Worm (Caenorhabditis elegans) whole organism, L4 larva: ENCODE results near the gene F52E10.4.

ENCODE experiments used
- D1046.2 ChIP-seq: fragments of 200-800 bp; sonication (Bioruptor generic); IDR thresholded peaks from 2 replicates; pipeline ENCODE4 v1.3.6; 2022; ENCODE audit warnings: missing genetic modification characterization, missing compliant biosample characterization
- F37D6.2 ChIP-seq: sonication (generic microtip); optimal IDR thresholded peaks from 2 replicates; lab custom pipeline; 2016; ENCODE audit warnings: mild to moderate bottlenecking, missing genetic modification characterization, missing compliant biosample characterization
- R02D3.7 ChIP-seq: fragments of 150-350 bp; sonication (generic microtip); optimal IDR thresholded peaks from 3 replicates; lab custom pipeline; 2014; ENCODE audit warnings: missing biosample characterization, missing genetic modification characterization
- Y48G9A.11 ChIP-seq: fragments of 200-800 bp; sonication (Bioruptor generic); IDR thresholded peaks from 2 replicates; pipeline ENCODE4 v1.3.6; 2022; ENCODE audit warnings: missing genetic modification reagents, missing genetic modification characterization, missing compliant biosample characterization
- Y75B8A.6 ChIP-seq: fragments of 200-800 bp; sonication (Bioruptor generic); IDR thresholded peaks from 2 replicates; pipeline ENCODE4 v1.3.6; 2022; ENCODE audit warnings: missing genetic modification reagents, missing genetic modification characterization, missing compliant biosample characterization
- ZK337.2 ChIP-seq: fragments of 200-800 bp; sonication (Bioruptor generic); IDR thresholded peaks from 2 replicates; pipeline ENCODE4 v1.3.6; 2022; ENCODE audit warnings: missing genetic modification reagents, missing genetic modification characterization, missing compliant biosample characterization
- aha-1 ChIP-seq: fragments of 150-350 bp; peaks from one replicate; lab custom pipeline; 2014; ENCODE audit warnings: missing biosample characterization, missing genetic modification characterization
- aly-2 ChIP-seq: sonication (generic microtip); optimal IDR thresholded peaks from 2 replicates; lab custom pipeline; 2018; ENCODE audit warnings: missing biosample characterization, missing genetic modification characterization
- ama-1 ChIP-seq: fragments of 150-350 bp; optimal IDR thresholded peaks from 2 replicates; lab custom pipeline; 2014; ENCODE audit warnings: inconsistent platforms, mixed read lengths
- arid-1 ChIP-seq: fragments of 200-800 bp; sonication (Bioruptor generic); conservative IDR thresholded peaks from 2 replicates; pipeline ENCODE4 v1.3.6; 2022; ENCODE audit warnings: missing genetic modification reagents, missing genetic modification characterization, missing compliant biosample characterization
- ceh-28 ChIP-seq: fragments of 150-350 bp; optimal IDR thresholded peaks from 2 replicates; lab custom pipeline; 2014; ENCODE audit warnings: missing biosample characterization, missing genetic modification reagents, missing genetic modification characterization
- ceh-44 ChIP-seq: fragments of 200-800 bp; sonication (Bioruptor generic); IDR thresholded peaks from 2 replicates; pipeline ENCODE4 v1.3.6; 2022; ENCODE audit warnings: missing genetic modification reagents, missing genetic modification characterization, missing compliant biosample characterization
- ceh-82 ChIP-seq: sonication (generic microtip); optimal IDR thresholded peaks from 2 replicates; lab custom pipeline; 2017; ENCODE audit warnings: missing biosample characterization, missing genetic modification characterization
- ctbp-1 ChIP-seq: fragments of 200-800 bp; sonication (Bioruptor generic); IDR thresholded peaks from 2 replicates; pipeline ENCODE4 v1.3.6; 2022; ENCODE audit warnings: missing genetic modification reagents, missing genetic modification characterization, missing compliant biosample characterization
- daf-12 ChIP-seq: fragments of 150-350 bp; optimal IDR thresholded peaks from 2 replicates; lab custom pipeline; 2014; ENCODE audit warnings: missing biosample characterization, missing genetic modification reagents, missing genetic modification characterization
- dmd-6 ChIP-seq: fragments of 200-800 bp; sonication (Bioruptor generic); IDR thresholded peaks from 2 replicates; pipeline ENCODE4 v1.3.6; 2022; ENCODE audit warnings: missing genetic modification reagents, missing genetic modification characterization, missing compliant biosample characterization
- dmd-8 ChIP-seq: fragments of 200-800 bp; sonication (Bioruptor generic); IDR thresholded peaks from 2 replicates; pipeline ENCODE4 v1.3.6; 2022; ENCODE audit warnings: missing genetic modification characterization, missing compliant biosample characterization
- dmd-9 ChIP-seq: fragments of 200-800 bp; sonication (Bioruptor generic); IDR thresholded peaks from 2 replicates; pipeline ENCODE4 v1.3.6; 2022; ENCODE audit warnings: missing genetic modification reagents, missing genetic modification characterization, missing compliant biosample characterization
- dve-1 ChIP-seq: sonication (generic microtip); optimal IDR thresholded peaks from 2 replicates; lab custom pipeline; 2017; ENCODE audit warnings: antibody characterized with exemption, mild to moderate bottlenecking, missing genetic modification characterization, missing compliant biosample characterization; ENCODE audit not compliant: insufficient read depth
- fkh-10 ChIP-seq: fragments of 150-350 bp; optimal IDR thresholded peaks from 2 replicates; lab custom pipeline; 2014; ENCODE audit warnings: missing biosample characterization, missing genetic modification reagents, missing genetic modification characterization
- hlh-11 ChIP-seq: fragments of 200-800 bp; sonication (Bioruptor generic); optimal IDR thresholded peaks from 2 replicates; lab custom pipeline; 2018; ENCODE audit warnings: mild to moderate bottlenecking, missing genetic modification characterization, missing compliant biosample characterization
- hlh-30 ChIP-seq: sonication (generic microtip); optimal IDR thresholded peaks from 2 replicates; lab custom pipeline; 2017; ENCODE audit warnings: antibody characterized with exemption, mild to moderate bottlenecking, missing genetic modification characterization, missing compliant biosample characterization; ENCODE audit not compliant: insufficient read depth
- hmg-1.1 ChIP-seq: fragments of 200-800 bp; sonication (Bioruptor generic); IDR thresholded peaks from 2 replicates; pipeline ENCODE4 v1.3.6; 2022; ENCODE audit warnings: missing genetic modification reagents, missing genetic modification characterization, missing compliant biosample characterization
- lin-1 ChIP-seq: fragments of 200-800 bp; sonication (Bioruptor generic); IDR thresholded peaks from 2 replicates; pipeline ENCODE4 v1.3.6; 2022; ENCODE audit warnings: missing genetic modification reagents, missing genetic modification characterization, missing compliant biosample characterization
- lin-13 ChIP-seq: fragments of 150-350 bp; optimal IDR thresholded peaks from 2 replicates; lab custom pipeline; 2014; ENCODE audit warnings: missing biosample characterization, missing genetic modification reagents, missing genetic modification characterization
- lin-29 ChIP-seq: fragments of 200-800 bp; sonication (Bioruptor generic); IDR thresholded peaks from 2 replicates; pipeline ENCODE4 v1.3.6; 2022; ENCODE audit warnings: missing genetic modification reagents, missing genetic modification characterization, missing compliant biosample characterization
- lin-38 ChIP-seq: fragments of 200-800 bp; sonication (Bioruptor generic); IDR thresholded peaks from 2 replicates; pipeline ENCODE4 v1.3.6; 2022; ENCODE audit warnings: missing genetic modification reagents, missing genetic modification characterization, missing compliant biosample characterization
- lsy-2 ChIP-seq, 2 experiments: fragments of 150-350 bp in 1 of 2; sonication (generic microtip) in 1 of 2; optimal IDR thresholded peaks; 2 replicates each; lab custom pipeline; 2014 to 2017; ENCODE audit warnings: missing biosample characterization in 2 of 2, missing genetic modification characterization in 2 of 2
- madf-5 ChIP-seq, 2 experiments: fragments of 200-800 bp; sonication (Bioruptor generic); IDR thresholded peaks; 2 replicates each; pipeline ENCODE4 v1.3.6; 2022; ENCODE audit warnings: missing compliant biosample characterization in 2 of 2, missing genetic modification characterization in 2 of 2
- madf-9 ChIP-seq: fragments of 200-800 bp; sonication (Bioruptor generic); conservative IDR thresholded peaks from 2 replicates; pipeline ENCODE4 v1.3.6; 2022; ENCODE audit warnings: missing genetic modification reagents, missing genetic modification characterization, missing compliant biosample characterization
- mdl-1 ChIP-seq, 2 experiments: fragments of 150-350 bp in 1 of 2; sonication (generic microtip) in 1 of 2; optimal IDR thresholded peaks; 2 replicates each; lab custom pipeline; 2014 to 2017; ENCODE audit warnings: missing biosample characterization in 2 of 2, missing genetic modification characterization in 2 of 2
- mdt-29 ChIP-seq: fragments of 200-800 bp; sonication (Bioruptor generic); IDR thresholded peaks from 2 replicates; pipeline ENCODE4 v1.3.6; 2022; ENCODE audit warnings: missing genetic modification reagents, missing genetic modification characterization, missing compliant biosample characterization
- mes-2 ChIP-seq: sonication (generic microtip); optimal IDR thresholded peaks from 2 replicates; lab custom pipeline; 2016; ENCODE audit warnings: missing genotype, mild to moderate bottlenecking, missing genetic modification characterization, missing compliant biosample characterization; ENCODE audit not compliant: poor library complexity, severe bottlenecking
- mxl-3 ChIP-seq: fragments of 200-800 bp; sonication (Bioruptor generic); optimal IDR thresholded peaks from 2 replicates; lab custom pipeline; 2018; ENCODE audit warnings: mild to moderate bottlenecking, missing genetic modification characterization, missing compliant biosample characterization
- nhr-10 ChIP-seq: fragments of 150-350 bp; optimal IDR thresholded peaks from 2 replicates; lab custom pipeline; 2014; ENCODE audit warnings: missing biosample characterization, missing genetic modification characterization
- nhr-102 ChIP-seq: sonication (generic microtip); optimal IDR thresholded peaks from 2 replicates; lab custom pipeline; 2016; ENCODE audit warnings: mild to moderate bottlenecking, missing genetic modification characterization, moderate library complexity, missing compliant biosample characterization
- nhr-11 ChIP-seq: fragments of 150-350 bp; optimal IDR thresholded peaks from 2 replicates; lab custom pipeline; 2014; ENCODE audit warnings: missing biosample characterization, missing genetic modification characterization
- nhr-111 ChIP-seq: fragments of 200-800 bp; sonication (Bioruptor generic); optimal IDR thresholded peaks from 2 replicates; lab custom pipeline; 2018; ENCODE audit warnings: mild to moderate bottlenecking, missing genetic modification characterization, missing compliant biosample characterization
- nhr-237 ChIP-seq: sonication (generic microtip); optimal IDR thresholded peaks from 2 replicates; lab custom pipeline; 2017; ENCODE audit warnings: missing biosample characterization, missing genetic modification characterization
- nhr-28 ChIP-seq: fragments of 150-350 bp; optimal IDR thresholded peaks from 2 replicates; lab custom pipeline; 2014; ENCODE audit warnings: missing biosample characterization, missing genetic modification characterization
- nhr-42 ChIP-seq: fragments of 200-800 bp; sonication (Bioruptor generic); IDR thresholded peaks from 2 replicates; pipeline ENCODE4 v1.3.6; 2022; ENCODE audit warnings: missing genetic modification characterization, missing compliant biosample characterization
- pha-4 ChIP-seq, 2 experiments: fragments of 150-350 bp in 1 of 2; fragments of 200-800 bp in 1 of 2; sonication (Bioruptor generic) in 1 of 2; IDR thresholded peaks in 1 of 2; optimal IDR thresholded peaks in 1 of 2; 2 replicates each; pipeline versions ENCODE4 v1.3.6 to Lab custom; 2014 to 2022; ENCODE audit warnings: missing genetic modification characterization in 2 of 2, missing genetic modification reagents in 2 of 2, missing biosample characterization in 1 of 2, missing compliant biosample characterization in 1 of 2
- pqm-1 ChIP-seq: sonication (generic microtip); optimal IDR thresholded peaks from 2 replicates; lab custom pipeline; 2017; ENCODE audit warnings: missing biosample characterization, missing genetic modification characterization
- snpc-1.2 ChIP-seq: fragments of 200-800 bp; sonication (Bioruptor generic); IDR thresholded peaks from 2 replicates; pipeline ENCODE4 v1.3.6; 2022; ENCODE audit warnings: missing genetic modification reagents, missing genetic modification characterization, missing compliant biosample characterization
- spr-1 ChIP-seq: sonication (generic microtip); optimal IDR thresholded peaks from 2 replicates; lab custom pipeline; 2016; ENCODE audit warnings: mild to moderate bottlenecking, missing genetic modification characterization, missing compliant biosample characterization
- unc-39 ChIP-seq: sonication (generic microtip); optimal IDR thresholded peaks from 2 replicates; lab custom pipeline; 2017; ENCODE audit warnings: missing biosample characterization, missing genetic modification characterization
- vab-7 ChIP-seq: fragments of 200-800 bp; sonication (Bioruptor generic); IDR thresholded peaks from 2 replicates; pipeline ENCODE4 v1.3.6; 2022; ENCODE audit warnings: missing genetic modification reagents, missing genetic modification characterization, missing compliant biosample characterization
- zag-1 ChIP-seq: fragments of 150-350 bp; optimal IDR thresholded peaks from 2 replicates; lab custom pipeline; 2014; ENCODE audit warnings: missing biosample characterization, missing genetic modification characterization
- zip-11 ChIP-seq: fragments of 200-800 bp; sonication (Bioruptor generic); IDR thresholded peaks from 2 replicates; pipeline ENCODE4 v1.3.6; 2022; ENCODE audit warnings: missing genetic modification characterization, missing compliant biosample characterization
- ztf-7 ChIP-seq: fragments of 150-350 bp; optimal IDR thresholded peaks from 2 replicates; lab custom pipeline; 2014; ENCODE audit warnings: missing biosample characterization, missing genetic modification characterization

The F52E10.4 gene

DNA sequence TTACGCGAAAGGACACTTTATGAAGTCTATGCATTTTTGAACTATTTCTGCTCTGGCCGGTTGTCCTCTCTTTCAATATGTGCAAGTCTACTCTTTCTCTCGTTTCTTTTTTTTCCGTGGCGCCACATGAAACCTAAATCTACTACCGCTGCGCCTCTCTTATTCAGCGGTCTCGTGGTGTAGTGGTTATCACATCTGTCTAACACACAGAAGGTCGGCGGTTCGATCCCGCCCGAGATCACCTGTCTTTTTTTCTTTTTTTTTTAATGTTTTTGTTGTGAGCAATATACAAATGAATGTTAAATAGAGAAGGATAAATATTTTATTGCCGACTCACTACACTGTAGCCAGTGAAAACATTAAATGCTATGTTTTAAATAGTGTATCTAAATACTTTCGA lies 5.3 kb upstream of the F52E10.4 start (continued):
- TF ChIP-seq pqm-1 = no peak
- 0 out of 2 replicates have a peak, but pooled peaks have one; percentile 39 for TF ChIP-seq Y75B8A.6 (GFP tag; lab: Robert Waterston, UW)
- no peak for TF ChIP-seq R02D3.7 (tag; lab: Kevin White, UChicago)
- TF ChIP-seq, all 104 proteins: peak for 53

DNA sequence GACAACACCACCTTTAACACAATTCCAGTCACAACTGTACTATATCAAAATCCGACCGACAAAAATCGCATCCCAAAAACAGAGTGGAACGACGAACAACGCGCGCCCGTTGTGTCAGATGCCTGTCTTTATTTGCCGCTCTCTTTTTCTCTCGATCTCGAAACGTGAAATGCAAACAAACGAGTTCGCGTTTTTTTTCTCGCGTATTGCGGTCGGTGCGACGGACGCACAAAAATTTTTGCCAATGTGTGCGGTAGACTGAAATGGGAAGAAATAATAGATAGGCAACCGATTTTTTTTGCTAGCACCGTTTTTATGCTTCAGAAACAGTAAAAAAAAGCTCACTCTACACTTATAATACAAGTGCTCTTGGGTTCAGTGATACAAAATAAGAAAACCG lies 4.3 kb upstream of the F52E10.4 start:
- TF ChIP-seq mdt-29 (no peak), madf-5 (GFP tag; IDR thresholded peaks at IDR 0.05; lab: Robert Waterston, UW) (no peak), ceh-28 (tag; lab: Kevin White, UChicago) (no peak), fkh-10 (no peak), lsy-2 (tag; optimal IDR thresholded peaks at IDR 0.05; lab: Kevin White, UChicago) (no peak), F37D6.2 (tag; lab: Kevin White, UChicago) (no peak), ama-1 (no peak), lin-13 (GFP tag; lab: Kevin White, UChicago) (no peak), mxl-3 (GFP tag; lab: Kevin White, UChicago) (peak; percentile 17), lin-29 (GFP tag; lab: Robert Waterston, UW) (no peak), ztf-7 (tag; lab: Kevin White, UChicago) (no peak), dve-1 (tag; lab: Kevin White, UChicago) (peak; percentile 38), Y48G9A.11 (GFP tag; lab: Robert Waterston, UW) (no peak), nhr-237 (tag; lab: Kevin White, UChicago) (no peak), daf-12 (tag; lab: Kevin White, UChicago) (no peak), snpc-1.2 (GFP tag; lab: Robert Waterston, UW) (no peak), aha-1 (tag; lab: Kevin White, UChicago) (no peak), D1046.2 (no peak), hlh-11 (tag; lab: Kevin White, UChicago) (peak; percentile 41), dmd-8 (GFP tag; lab: Robert Waterston, UW) (no peak), nhr-10 (tag; lab: Kevin White, UChicago) (no peak), lin-38 (GFP tag; lab: Robert Waterston, UW) (no peak), nhr-11 (tag; lab: Kevin White, UChicago) (no peak), ceh-44 (no peak), hmg-1.1 (GFP tag; lab: Robert Waterston, UW) (peak; percentile 36; the same call in 1 of the 2 replicates), zag-1 (tag; lab: Kevin White, UChicago) (no peak), ZK337.2 (no peak), nhr-102 (tag; lab: Kevin White, UChicago) (no peak), zip-11 (GFP tag; lab: Robert Waterston, UW) (no peak), ceh-82 (tag; lab: Kevin White, UChicago) (no peak), madf-9 (no peak), spr-1 (tag; lab: Kevin White, UChicago) (no peak), hlh-30 (tag; lab: Kevin White, UChicago) (peak; percentile 24), nhr-111 (no peak), ctbp-1 (GFP tag; lab: Robert Waterston, UW) (no peak), arid-1 (GFP tag; lab: Robert Waterston, UW) (no peak), aly-2 (tag; lab: Kevin White, UChicago) (no peak), lin-1 (GFP tag; lab: Robert Waterston, UW) (no peak), dmd-6 (GFP tag; lab: Robert Waterston, UW) (peak; percentile 36; the same call in 1 of the 2 replicates), nhr-28 (tag; lab: Kevin White, UChicago) (peak; percentile 8), mes-2 (tag; lab: Kevin White, UChicago) (peak; percentile 43), vab-7 (GFP tag; lab: Robert Waterston, UW) (no peak), dmd-9 (no peak), mdl-1 (tag; optimal IDR thresholded peaks at IDR 0.05; lab: Kevin White, UChicago) (no peak), unc-39 (tag; lab: Kevin White, UChicago) (no peak), pha-4 (GFP tag; IDR thresholded peaks at IDR 0.05; lab: Robert Waterston, UW) (no peak), pha-4 (tag; optimal IDR thresholded peaks at IDR 0.05; lab: Kevin White, UChicago) (no peak), nhr-42 (no peak)
